Fruit fly (Drosophila melanogaster): Measurements from ENCODE around the gene Idh.

Gene Idh

dm6 chr3L:8394132-8394531, 33.4 kb upstream of the Idh start:
- no peak for TF ChIP-seq Rel (GFP tag; optimal IDR thresholded peaks at IDR 0.05)
- peak; percentile 86 for TF ChIP-seq Rel (tag; optimal IDR thresholded peaks at IDR 0.05)
- no peak for TF ChIP-seq sage (GFP tag; optimal IDR thresholded peaks at IDR 0.05)
- TF ChIP-seq Jra (GFP tag; optimal IDR thresholded peaks at IDR 0.05), result no peak
- TF ChIP-seq brk (GFP tag; optimal IDR thresholded peaks at IDR 0.05), result no peak
- TF ChIP-seq ey (GFP tag; optimal IDR thresholded peaks at IDR 0.05), result no peak
- TF ChIP-seq CG9705 (GFP tag; optimal IDR thresholded peaks at IDR 0.05), result no peak

- TF ChIP-seq sv (GFP tag; optimal IDR thresholded peaks at IDR 0.05), result no peak
- no peak for TF ChIP-seq Dif (GFP tag; optimal IDR thresholded peaks at IDR 0.05; ENCODE audit: partially characterized antibody)
- no peak for TF ChIP-seq GATAd (GFP tag; optimal IDR thresholded peaks at IDR 0.05)
- no peak for TF ChIP-seq br (GFP tag; optimal IDR thresholded peaks at IDR 0.05)
- TF ChIP-seq foxo (GFP tag; optimal IDR thresholded peaks at IDR 0.05), result no peak
- TF ChIP-seq fru (GFP tag; optimal IDR thresholded peaks at IDR 0.05), result no peak
- TF ChIP-seq Myc (optimal IDR thresholded peaks at IDR 0.05), result no peak
- no peak for TF ChIP-seq dl (GFP tag; optimal IDR thresholded peaks at IDR 0.05; ENCODE audit: insufficient read depth in 1 of 2, partially characterized antibody in 2 of 2)
- TF ChIP-seq usp (GFP tag; optimal IDR thresholded peaks at IDR 0.05), result no peak
- no peak for TF ChIP-seq OdsH (GFP tag; optimal IDR thresholded peaks at IDR 0.05)
- TF ChIP-seq Hr83 (GFP tag; optimal IDR thresholded peaks at IDR 0.05; ENCODE audit: poor library complexity, severe bottlenecking), result no peak
- TF ChIP-seq rgr (GFP tag; optimal IDR thresholded peaks at IDR 0.05), result no peak
- TF ChIP-seq dmrt93B (GFP tag; optimal IDR thresholded peaks at IDR 0.05), result no peak
- no peak for TF ChIP-seq Vsx2 (GFP tag; optimal IDR thresholded peaks at IDR 0.05; ENCODE audit: partially characterized antibody)
- TF ChIP-seq Abd-B (GFP tag; optimal IDR thresholded peaks at IDR 0.05), result no peak
Measured at dm6 chr3L:8393549-8393948, 32.8 kb upstream of the Idh start, which contains the start of gene Jon66Cii. Gene Jon66Cii (minus strand): TSS chr3L:8393649.

- TF ChIP-seq CG32264 (GFP tag; optimal IDR thresholded peaks at IDR 0.05) (no peak), CrebA (GFP tag; optimal IDR thresholded peaks at IDR 0.05; ENCODE audit: borderline replicate concordance) (no peak), dl (GFP tag; optimal IDR thresholded peaks at IDR 0.05; ENCODE audit: insufficient read depth in 1 of 2, partially characterized antibody in 2 of 2) (no peak), Sp1 (GFP tag; optimal IDR thresholded peaks at IDR 0.05) (no peak), ey (GFP tag; optimal IDR thresholded peaks at IDR 0.05) (no peak), Rel (GFP tag; optimal IDR thresholded peaks at IDR 0.05) (no peak), Rel (tag; optimal IDR thresholded peaks at IDR 0.05) (no peak), N (GFP tag; optimal IDR thresholded peaks at IDR 0.05) (no peak), Vsx2 (GFP tag; optimal IDR thresholded peaks at IDR 0.05; ENCODE audit: partially characterized antibody) (no peak), br (GFP tag; optimal IDR thresholded peaks at IDR 0.05) (no peak), sv (GFP tag; optimal IDR thresholded peaks at IDR 0.05) (no peak), tai (GFP tag; optimal IDR thresholded peaks at IDR 0.05) (no peak), jim (GFP tag; optimal IDR thresholded peaks at IDR 0.05) (no peak), Dif (GFP tag; optimal IDR thresholded peaks at IDR 0.05; ENCODE audit: partially characterized antibody) (no peak), Abd-B (GFP tag; optimal IDR thresholded peaks at IDR 0.05) (no peak)
Measured at dm6 chr3L:8391240-8391639, 30.5 kb upstream of the Idh start, which contains the start of gene Jon66Ci. Gene Jon66Ci (plus strand): TSS chr3L:8391540.

- TF ChIP-seq dl (GFP tag; optimal IDR thresholded peaks at IDR 0.05; ENCODE audit: insufficient read depth in 1 of 2, partially characterized antibody in 2 of 2) (no peak), foxo (GFP tag; optimal IDR thresholded peaks at IDR 0.05) (peak in 1 of 2 experiments; percentile 39), Hr78 (GFP tag; optimal IDR thresholded peaks at IDR 0.05) (no peak), Jra (GFP tag; optimal IDR thresholded peaks at IDR 0.05) (no peak), Hnf4 (GFP tag; optimal IDR thresholded peaks at IDR 0.05) (no peak), woc (GFP tag; optimal IDR thresholded peaks at IDR 0.05) (peak; percentile 30), jim (GFP tag; optimal IDR thresholded peaks at IDR 0.05) (no peak), h (GFP tag; optimal IDR thresholded peaks at IDR 0.05) (peak; percentile 55), usp (GFP tag; optimal IDR thresholded peaks at IDR 0.05) (no peak), N (GFP tag; optimal IDR thresholded peaks at IDR 0.05) (no peak), Sp1 (GFP tag; optimal IDR thresholded peaks at IDR 0.05) (no peak), br (GFP tag; optimal IDR thresholded peaks at IDR 0.05) (peak; percentile 35), Mio (GFP tag; optimal IDR thresholded peaks at IDR 0.05) (no peak), ey (GFP tag; optimal IDR thresholded peaks at IDR 0.05) (peak; percentile 15), Dfd (GFP tag; optimal IDR thresholded peaks at IDR 0.05) (no peak), tai (GFP tag; optimal IDR thresholded peaks at IDR 0.05) (no peak), fru (GFP tag; optimal IDR thresholded peaks at IDR 0.05) (peak; percentile 46), psq (GFP tag; optimal IDR thresholded peaks at IDR 0.05) (peak; percentile 49), Hr83 (GFP tag; optimal IDR thresholded peaks at IDR 0.05; ENCODE audit: poor library complexity, severe bottlenecking) (no peak), Myc (optimal IDR thresholded peaks at IDR 0.05) (no peak), rgr (GFP tag; optimal IDR thresholded peaks at IDR 0.05) (peak; percentile 4), CrebA (GFP tag; optimal IDR thresholded peaks at IDR 0.05; ENCODE audit: borderline replicate concordance) (no peak), dsf (GFP tag; optimal IDR thresholded peaks at IDR 0.05; ENCODE audit: borderline replicate concordance) (no peak), dmrt93B (GFP tag; optimal IDR thresholded peaks at IDR 0.05) (no peak), lola (GFP tag; optimal IDR thresholded peaks at IDR 0.05) (no peak), Abd-B (GFP tag; optimal IDR thresholded peaks at IDR 0.05) (no peak), GATAd (GFP tag; optimal IDR thresholded peaks at IDR 0.05) (no peak), OdsH (GFP tag; optimal IDR thresholded peaks at IDR 0.05) (peak; percentile 12), HLH106 (tag; optimal IDR thresholded peaks at IDR 0.05) (peak; percentile 12), sage (GFP tag; optimal IDR thresholded peaks at IDR 0.05) (no peak), brk (GFP tag; optimal IDR thresholded peaks at IDR 0.05) (no peak), pan (optimal IDR thresholded peaks at IDR 0.05) (no peak), Dif (GFP tag; optimal IDR thresholded peaks at IDR 0.05; ENCODE audit: partially characterized antibody) (no peak), CG9705 (GFP tag; optimal IDR thresholded peaks at IDR 0.05) (no peak), Vsx2 (GFP tag; optimal IDR thresholded peaks at IDR 0.05; ENCODE audit: partially characterized antibody) (no peak), Rel (GFP tag; optimal IDR thresholded peaks at IDR 0.05) (no peak), Rel (tag; optimal IDR thresholded peaks at IDR 0.05) (no peak), sv (GFP tag; optimal IDR thresholded peaks at IDR 0.05) (no peak)
Measured at dm6 chr3L:8385055-8385454, 24.3 kb upstream of the Idh start.
